Worm (Caenorhabditis elegans): ENCODE results near the gene oat-1.

The oat-1 gene

ce11 chrIV:8492242-8492641 lies 19.8 kb upstream of the oat-1 start, which contains the start of gene sru-7:
Gene sru-7 (plus strand): TSS chrIV:8492542.
- TF ChIP-seq ceh-27 (GFP tag; optimal IDR thresholded peaks at IDR 0.05) (no peak), bed-1 (GFP tag; IDR thresholded peaks at IDR 0.05) (no peak), hsf-1 (GFP tag; IDR thresholded peaks at IDR 0.05) (no peak), pbrm-1 (GFP tag; IDR thresholded peaks at IDR 0.05) (no peak), Y67H2A.10 (GFP tag; conservative IDR thresholded peaks at IDR 0.05) (no peak), mcd-1 (GFP tag; IDR thresholded peaks at IDR 0.05) (no peak), ztf-18 (tag; optimal IDR thresholded peaks at IDR 0.05) (no peak), B0261.1 (tag; optimal IDR thresholded peaks at IDR 0.05) (no peak), die-1 (tag; optimal IDR thresholded peaks at IDR 0.05) (no peak), F49E8.2 (tag; optimal IDR thresholded peaks at IDR 0.05; ENCODE audit: insufficient read depth) (no peak), madf-10 (tag; optimal IDR thresholded peaks at IDR 0.05) (no peak)

- no peak for TF ChIP-seq atf-7 (tag; optimal IDR thresholded peaks at IDR 0.05)
- TF ChIP-seq nhr-179 (tag; optimal IDR thresholded peaks at IDR 0.05): no peak
- no peak for TF ChIP-seq egrh-3 (GFP tag; IDR thresholded peaks at IDR 0.05)
- no peak for TF ChIP-seq madf-3 (GFP tag; IDR thresholded peaks at IDR 0.05)
- no peak for TF ChIP-seq snpc-1.1 (tag; optimal IDR thresholded peaks at IDR 0.05; ENCODE audit: insufficient read depth)
- no peak for TF ChIP-seq madf-8 (GFP tag; conservative IDR thresholded peaks at IDR 0.05)
- no peak for TF ChIP-seq ztf-28 (GFP tag; IDR thresholded peaks at IDR 0.05)
Measured at ce11 chrIV:8489915-8490314, 17.5 kb upstream of the oat-1 start, which contains the start of gene srlf-2. Gene srlf-2 (plus strand): TSS chrIV:8490215.

- TF ChIP-seq zfh-2 (GFP tag; conservative IDR thresholded peaks at IDR 0.05) (0 out of 2 replicates have a peak, but pooled peaks have one; percentile 25), K12H6.12 (tag; optimal IDR thresholded peaks at IDR 0.05) (no peak)
Measured at ce11 chrIV:8488043-8488442, 15.7 kb upstream of the oat-1 start.

ce11 chrIV:8487183-8487582 lies 14.8 kb upstream of the oat-1 start, which contains the start of gene srlf-3:
Gene srlf-3 (plus strand): TSS chrIV:8487483.
- TF ChIP-seq pbrm-1 (GFP tag; IDR thresholded peaks at IDR 0.05) (no peak), aptf-3 (GFP tag; IDR thresholded peaks at IDR 0.05) (no peak), egl-18 (GFP tag; IDR thresholded peaks at IDR 0.05) (no peak), hsf-1 (GFP tag; IDR thresholded peaks at IDR 0.05) (no peak), hlh-12 (tag; optimal IDR thresholded peaks at IDR 0.05) (no peak), B0019.2 (GFP tag; conservative IDR thresholded peaks at IDR 0.05) (no peak), F33H1.4 (GFP tag; IDR thresholded peaks at IDR 0.05) (no peak), dpff-1 (tag; optimal IDR thresholded peaks at IDR 0.05) (no peak), madf-10 (tag; optimal IDR thresholded peaks at IDR 0.05) (no peak)

ce11 chrIV:8481308-8481707 lies 8.9 kb upstream of the oat-1 start, which contains the start of gene spp-8:
Gene spp-8 (plus strand): TSS chrIV:8481664.
- TF ChIP-seq dox-1 (GFP tag; IDR thresholded peaks at IDR 0.05) (0 out of 2 replicates have a peak, but pooled peaks have one; percentile 22), egl-44 (GFP tag; IDR thresholded peaks at IDR 0.05) (peak; percentile 39; the same call in 1 of the 2 replicates), mcd-1 (GFP tag; IDR thresholded peaks at IDR 0.05) (no peak), ztf-26 (tag; optimal IDR thresholded peaks at IDR 0.05) (no peak), zfh-2 (GFP tag; conservative IDR thresholded peaks at IDR 0.05) (no peak), Y53G8AR.9 (GFP tag; conservative IDR thresholded peaks at IDR 0.05) (no peak), ceh-91 (GFP tag; IDR thresholded peaks at IDR 0.05) (no peak), nfya-2 (GFP tag; IDR thresholded peaks at IDR 0.05) (no peak), somi-1 (GFP tag; optimal IDR thresholded peaks at IDR 0.05) (no peak), lag-1 (GFP tag; IDR thresholded peaks at IDR 0.05) (no peak), K11D2.4 (GFP tag; IDR thresholded peaks at IDR 0.05) (no peak), F52B5.7 (tag; optimal IDR thresholded peaks at IDR 0.05) (no peak), nhr-80 (tag; optimal IDR thresholded peaks at IDR 0.05) (peak; percentile 94), unc-130 (GFP tag; optimal IDR thresholded peaks at IDR 0.05) (no peak), nhr-90 (tag; optimal IDR thresholded peaks at IDR 0.05) (peak; percentile 41), zim-3 (tag; optimal IDR thresholded peaks at IDR 0.05) (no peak), atf-7 (tag; optimal IDR thresholded peaks at IDR 0.05) (peak; percentile 38), lsl-1 (GFP tag; optimal IDR thresholded peaks at IDR 0.05) (no peak), madf-6 (GFP tag; IDR thresholded peaks at IDR 0.05) (no peak), nhr-179 (tag; optimal IDR thresholded peaks at IDR 0.05) (no peak), tbp1 (GFP tag; optimal IDR thresholded peaks at IDR 0.05) (peak; percentile 1)

All from whole organism, young adult.